Fruit fly (Drosophila melanogaster): ENCODE results near the gene CG31673.
A peak's percentile ranks its signal among the peaks of the same experiment; 100 is the strongest.

The CG31673 gene

DNA sequence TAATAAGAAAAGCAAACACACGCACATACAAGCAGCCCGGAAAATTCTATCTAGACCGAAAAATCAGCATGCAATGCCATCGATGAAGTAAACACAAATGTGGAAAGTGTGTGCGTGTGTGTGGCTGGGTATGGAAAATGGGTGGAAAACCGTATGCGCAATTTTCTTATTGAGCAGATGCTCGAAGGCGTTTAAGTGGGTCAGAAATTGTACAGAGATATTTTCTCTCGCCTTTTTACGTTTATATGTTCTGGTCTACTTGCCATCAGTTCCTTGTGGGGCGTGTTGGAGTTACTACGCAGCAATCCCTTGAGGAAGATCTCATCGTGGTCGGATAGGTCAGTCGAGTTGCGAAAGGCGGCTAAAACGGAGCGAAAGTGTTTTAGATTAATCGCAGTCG lies 33.6 kb upstream of the CG31673 start:
- TF ChIP-seq Met (GFP tag; optimal IDR thresholded peaks at IDR 0.05) (no peak), CG8119 (GFP tag; IDR thresholded peaks at IDR 0.05) (no peak), acj6 (GFP tag; optimal IDR thresholded peaks at IDR 0.05) (no peak), fd59A (GFP tag; optimal IDR thresholded peaks at IDR 0.05) (no peak), CG6163 (GFP tag; IDR thresholded peaks at IDR 0.05) (no peak), cyc (GFP tag; optimal IDR thresholded peaks at IDR 0.05) (no peak), CG9139 (GFP tag; optimal IDR thresholded peaks at IDR 0.05) (no peak), eg (GFP tag; IDR thresholded peaks at IDR 0.05) (no peak), Sox15 (GFP tag; optimal IDR thresholded peaks at IDR 0.05) (no peak), CG8632 (GFP tag; optimal IDR thresholded peaks at IDR 0.05) (no peak), achi (GFP tag; optimal IDR thresholded peaks at IDR 0.05) (no peak), dac (GFP tag; optimal IDR thresholded peaks at IDR 0.05) (no peak), CG6808 (GFP tag; optimal IDR thresholded peaks at IDR 0.05) (no peak), CG3919 (GFP tag; optimal IDR thresholded peaks at IDR 0.05) (no peak), CG11902 (GFP tag; optimal IDR thresholded peaks at IDR 0.05) (no peak), CG32006 (GFP tag; optimal IDR thresholded peaks at IDR 0.05) (no peak)

DNA sequence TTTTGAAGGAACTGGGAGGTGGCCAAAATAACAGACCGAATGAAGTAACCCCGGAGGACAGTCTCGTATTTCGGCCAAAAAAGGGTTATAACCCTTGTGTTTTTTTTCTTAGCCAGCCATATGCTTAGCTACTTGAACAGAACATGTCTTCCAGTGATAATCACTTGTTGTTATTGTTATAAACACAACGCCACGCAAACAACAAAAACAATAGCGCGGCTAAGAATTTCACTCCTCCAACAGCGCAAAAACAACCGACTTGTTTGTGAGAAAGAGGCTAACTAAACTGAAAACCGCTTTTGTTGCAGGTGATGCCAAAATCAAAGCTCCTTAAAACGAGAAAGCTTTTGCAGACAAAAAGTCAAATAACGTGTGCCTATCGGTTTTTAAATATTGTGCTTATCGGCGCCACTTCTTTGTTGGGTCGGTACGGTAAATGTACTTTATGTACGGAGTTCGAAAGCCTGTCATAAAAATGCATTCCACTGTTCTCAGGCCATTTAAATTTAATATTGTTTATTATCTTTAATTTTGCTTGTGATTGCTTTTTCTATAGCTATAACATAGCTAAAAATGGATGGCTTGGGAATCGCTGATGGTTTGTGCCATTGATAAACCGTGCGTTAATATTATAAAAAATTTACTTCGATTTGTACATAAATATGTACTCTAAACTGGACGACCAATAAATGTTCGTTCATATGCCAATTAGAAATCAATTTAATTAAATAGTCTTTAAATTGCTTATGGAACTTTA lies 32.5 kb upstream of the CG31673 start, which contains the start of gene vari:
Gene vari (minus strand): TSS at position 285 of the 757 bp plus-strand sequence.
- TF ChIP-seq Hr38 (GFP tag; optimal IDR thresholded peaks at IDR 0.05) = no peak
- TF ChIP-seq vri (GFP tag; optimal IDR thresholded peaks at IDR 0.05) = peak; percentile 18
- TF ChIP-seq CG15336 (GFP tag; IDR thresholded peaks at IDR 0.05) = peak; percentile 27; the same call in 1 of the 2 replicates
- TF ChIP-seq ss (GFP tag; optimal IDR thresholded peaks at IDR 0.05) = peak in 1 of 2 experiments; percentile 5
- peak; percentile 46 for TF ChIP-seq achi (GFP tag; optimal IDR thresholded peaks at IDR 0.05)
- no peak for TF ChIP-seq Hr39 (GFP tag; optimal IDR thresholded peaks at IDR 0.05)
- peak; percentile 60; the same call in 2 of the 3 replicates for TF ChIP-seq CG6163 (GFP tag; IDR thresholded peaks at IDR 0.05)
- TF ChIP-seq CG6854 (GFP tag; optimal IDR thresholded peaks at IDR 0.05) = peak; percentile 18

dm6 chr2L:20797515-20797847 lies 31.9 kb upstream of the CG31673 start, which contains the start of gene CG9328:
TSS of gene CG9328 (plus strand) at chr2L:20797715.
- TF ChIP-seq pdm3 (GFP tag; optimal IDR thresholded peaks at IDR 0.05) = peak; percentile 56
- TF ChIP-seq CG3032 (tag; optimal IDR thresholded peaks at IDR 0.05) = peak; percentile 47
- peak; percentile 51 for TF ChIP-seq esn (GFP tag; optimal IDR thresholded peaks at IDR 0.05)
- no peak for TF ChIP-seq achi (GFP tag; optimal IDR thresholded peaks at IDR 0.05)
- peak; percentile 54 for TF ChIP-seq CG31627 (GFP tag; optimal IDR thresholded peaks at IDR 0.05)
- peak; percentile 2 for TF ChIP-seq spab (GFP tag; optimal IDR thresholded peaks at IDR 0.05)
- no peak for TF ChIP-seq CG8632 (GFP tag; optimal IDR thresholded peaks at IDR 0.05)
- TF ChIP-seq Eip75B (GFP tag; optimal IDR thresholded peaks at IDR 0.05) = peak; percentile 58
- peak; percentile 15 for TF ChIP-seq CG9139 (GFP tag; optimal IDR thresholded peaks at IDR 0.05)
- no peak for TF ChIP-seq fd59A (GFP tag; optimal IDR thresholded peaks at IDR 0.05)
- no peak for TF ChIP-seq Blimp-1 (GFP tag; optimal IDR thresholded peaks at IDR 0.05)
- peak; percentile 22; the same call in 1 of the 2 replicates for TF ChIP-seq CG15336 (GFP tag; IDR thresholded peaks at IDR 0.05)
- peak; percentile 31 for TF ChIP-seq CG34406 (GFP tag; optimal IDR thresholded peaks at IDR 0.05)
- TF ChIP-seq Hr4 (GFP tag; optimal IDR thresholded peaks at IDR 0.05) = peak; percentile 47
- TF ChIP-seq CG11294 (GFP tag; IDR thresholded peaks at IDR 0.05) = peak; percentile 18; the same call in 1 of the 2 replicates
- no peak for TF ChIP-seq CG4318 (GFP tag; optimal IDR thresholded peaks at IDR 0.05)
- no peak for TF ChIP-seq dsx (GFP tag; optimal IDR thresholded peaks at IDR 0.05; ENCODE audit: poor library complexity, severe bottlenecking)
- TF ChIP-seq CG6808 (GFP tag; optimal IDR thresholded peaks at IDR 0.05) = no peak
- TF ChIP-seq Met (GFP tag; optimal IDR thresholded peaks at IDR 0.05) = peak; percentile 63
- peak; percentile 50 for TF ChIP-seq fd85E (GFP tag; optimal IDR thresholded peaks at IDR 0.05)
- peak; percentile 0 for TF ChIP-seq Sox14 (GFP tag; optimal IDR thresholded peaks at IDR 0.05)
- peak; percentile 40 for TF ChIP-seq Hr39 (GFP tag; optimal IDR thresholded peaks at IDR 0.05)
- peak; percentile 18 for TF ChIP-seq fkh (GFP tag; optimal IDR thresholded peaks at IDR 0.05)
- TF ChIP-seq svp (GFP tag) = peak; percentile 68
- peak; percentile 2 for TF ChIP-seq CG8319 (GFP tag; optimal IDR thresholded peaks at IDR 0.05)
- 0 out of 2 replicates have a peak, but pooled peaks have one; percentile 25 for TF ChIP-seq Gug (GFP tag; IDR thresholded peaks at IDR 0.05)
- peak; percentile 6 for TF ChIP-seq Ets21C (GFP tag; optimal IDR thresholded peaks at IDR 0.05)
- TF ChIP-seq CG11762 (GFP tag; optimal IDR thresholded peaks at IDR 0.05; ENCODE audit: insufficient read depth) = peak; percentile 15
- peak; percentile 74 for TF ChIP-seq CG6163 (GFP tag; IDR thresholded peaks at IDR 0.05)
- TF ChIP-seq Eip93F (GFP tag; optimal IDR thresholded peaks at IDR 0.05) = no peak
- no peak for TF ChIP-seq dac (GFP tag; optimal IDR thresholded peaks at IDR 0.05)
- TF ChIP-seq CG6854 (GFP tag; optimal IDR thresholded peaks at IDR 0.05) = peak; percentile 26
- peak; percentile 36 for TF ChIP-seq acj6 (GFP tag; optimal IDR thresholded peaks at IDR 0.05)
- peak; percentile 13 for TF ChIP-seq net (GFP tag; optimal IDR thresholded peaks at IDR 0.05)
- TF ChIP-seq Hr38 (GFP tag; optimal IDR thresholded peaks at IDR 0.05) = no peak
